Worm (Caenorhabditis elegans) whole organism, L2 larva: ENCODE results near the gene F12D9.2.
A peak's percentile ranks its signal among the peaks of the same experiment; 100 is the strongest.

Source experiments
- C34F6.9 ChIP-seq: fragments of 150-350 bp; optimal IDR thresholded peaks from 2 replicates; lab custom pipeline; 2014; ENCODE audit warnings: missing biosample characterization, missing genetic modification characterization
- F13H6.1 ChIP-seq: sonication (generic microtip); optimal IDR thresholded peaks from 2 replicates; lab custom pipeline; 2016; ENCODE audit warnings: missing genetic modification characterization, missing compliant biosample characterization
- R02D3.7 ChIP-seq: fragments of 150-350 bp; optimal IDR thresholded peaks from 2 replicates; lab custom pipeline; 2014; ENCODE audit warnings: missing biosample characterization, missing genetic modification characterization
- ZK546.5 ChIP-seq: sonication (generic microtip); optimal IDR thresholded peaks from 2 replicates; lab custom pipeline; 2017; ENCODE audit warnings: missing biosample characterization, missing genetic modification characterization
- alr-1 ChIP-seq: fragments of 150-350 bp; optimal IDR thresholded peaks from 2 replicates; lab custom pipeline; 2014; ENCODE audit warnings: missing biosample characterization, missing genetic modification characterization
- aly-2 ChIP-seq: fragments of 150-350 bp; optimal IDR thresholded peaks from 2 replicates; lab custom pipeline; 2014; ENCODE audit warnings: missing biosample characterization, missing genetic modification characterization
- ama-1 ChIP-seq: fragments of 150-350 bp; optimal IDR thresholded peaks from 2 replicates; lab custom pipeline; 2018; ENCODE audit warnings: inconsistent platforms
- ceh-16 ChIP-seq: fragments of 150-350 bp; optimal IDR thresholded peaks from 2 replicates; lab custom pipeline; 2014; ENCODE audit warnings: missing biosample characterization, missing genetic modification characterization
- ceh-82 ChIP-seq: fragments of 150-350 bp; optimal IDR thresholded peaks from 2 replicates; lab custom pipeline; 2014; ENCODE audit warnings: missing biosample characterization, missing genetic modification characterization
- crh-2 ChIP-seq: sonication (generic microtip); optimal IDR thresholded peaks from 2 replicates; lab custom pipeline; 2017; ENCODE audit warnings: missing biosample characterization, missing genetic modification characterization
- dmd-4 ChIP-seq: sonication (generic microtip); optimal IDR thresholded peaks from 2 replicates; lab custom pipeline; 2017; ENCODE audit warnings: missing biosample characterization, missing genetic modification characterization
- elt-1 ChIP-seq: fragments of 150-350 bp; optimal IDR thresholded peaks from 2 replicates; lab custom pipeline; 2014; ENCODE audit warnings: missing biosample characterization, missing genetic modification characterization
- elt-3 ChIP-seq: sonication (generic microtip); optimal IDR thresholded peaks from 2 replicates; lab custom pipeline; 2017; ENCODE audit warnings: missing biosample characterization, missing genetic modification characterization
- fos-1 ChIP-seq: fragments of 150-350 bp; optimal IDR thresholded peaks from 2 replicates; lab custom pipeline; 2014; ENCODE audit warnings: missing biosample characterization, missing genetic modification characterization
- gmeb-1 ChIP-seq: fragments of 150-350 bp; optimal IDR thresholded peaks from 2 replicates; lab custom pipeline; 2014; ENCODE audit warnings: missing biosample characterization, missing genetic modification characterization
- lin-11 ChIP-seq: fragments of 150-350 bp; sonication (generic microtip); optimal IDR thresholded peaks from 2 replicates; lab custom pipeline; 2014; ENCODE audit warnings: missing biosample characterization, missing genetic modification characterization, inconsistent platforms, mixed read lengths
- lin-13 ChIP-seq: fragments of 150-350 bp; optimal IDR thresholded peaks from 2 replicates; lab custom pipeline; 2014; ENCODE audit warnings: missing biosample characterization, missing genetic modification reagents, missing genetic modification characterization
- lin-39 ChIP-seq: fragments of 150-350 bp; optimal IDR thresholded peaks from 2 replicates; lab custom pipeline; 2014; ENCODE audit warnings: missing biosample characterization, missing genetic modification reagents, missing genetic modification characterization
- lsy-2 ChIP-seq, 2 experiments: fragments of 150-350 bp in 1 of 2; sonication (generic microtip) in 1 of 2; optimal IDR thresholded peaks; 2 replicates each; lab custom pipeline; 2014 to 2017; ENCODE audit warnings: missing biosample characterization in 2 of 2, missing genetic modification characterization in 2 of 2
- mab-5 ChIP-seq: fragments of 150-350 bp; optimal IDR thresholded peaks from 2 replicates; lab custom pipeline; 2014; ENCODE audit warnings: missing biosample characterization, missing genetic modification characterization
- mbf-1 ChIP-seq: sonication (generic microtip); optimal IDR thresholded peaks from 2 replicates; lab custom pipeline; 2017; ENCODE audit warnings: missing biosample characterization, missing genetic modification characterization
- mdl-1 ChIP-seq, 2 experiments: fragments of 150-350 bp in 1 of 2; sonication (generic microtip) in 1 of 2; optimal IDR thresholded peaks; 2 replicates each; lab custom pipeline; 2017; ENCODE audit warnings: missing biosample characterization in 2 of 2, missing genetic modification characterization in 2 of 2
- nhr-10 ChIP-seq: sonication (generic microtip); optimal IDR thresholded peaks from 2 replicates; lab custom pipeline; 2017; ENCODE audit warnings: missing biosample characterization, missing genetic modification characterization
- nhr-11 ChIP-seq: fragments of 150-350 bp; optimal IDR thresholded peaks from 2 replicates; lab custom pipeline; 2014; ENCODE audit warnings: missing biosample characterization, missing genetic modification characterization
- nhr-129 ChIP-seq: fragments of 150-350 bp; optimal IDR thresholded peaks from 2 replicates; lab custom pipeline; 2014; ENCODE audit warnings: missing biosample characterization, missing genetic modification characterization
- nhr-21 ChIP-seq: fragments of 150-350 bp; optimal IDR thresholded peaks from 2 replicates; lab custom pipeline; 2014; ENCODE audit warnings: missing biosample characterization, missing genetic modification characterization
- nhr-25 ChIP-seq: fragments of 150-350 bp; sonication (generic microtip); optimal IDR thresholded peaks from 3 replicates; lab custom pipeline; 2014; ENCODE audit warnings: missing biosample characterization, missing genetic modification characterization
- nhr-6 ChIP-seq: fragments of 150-350 bp; optimal IDR thresholded peaks from 2 replicates; lab custom pipeline; 2014; ENCODE audit warnings: missing biosample characterization, missing genetic modification characterization
- peb-1 ChIP-seq: fragments of 150-350 bp; optimal IDR thresholded peaks from 2 replicates; lab custom pipeline; 2014; ENCODE audit warnings: missing biosample characterization, missing genetic modification characterization
- sem-4 ChIP-seq: fragments of 150-350 bp; optimal IDR thresholded peaks from 2 replicates; lab custom pipeline; 2014; ENCODE audit warnings: missing biosample characterization, missing genetic modification reagents, missing genetic modification characterization
- skn-1 ChIP-seq: sonication (generic microtip); optimal IDR thresholded peaks from 2 replicates; lab custom pipeline; 2017; ENCODE audit warnings: missing biosample characterization, missing genetic modification characterization
- sma-3 ChIP-seq: sonication (generic microtip); optimal IDR thresholded peaks from 2 replicates; lab custom pipeline; 2016; ENCODE audit warnings: missing genetic modification reagents, missing genetic modification characterization, missing compliant biosample characterization
- sma-9 ChIP-seq, 2 experiments: fragments of 150-350 bp in 1 of 2; sonication (generic microtip) in 1 of 2; optimal IDR thresholded peaks; 2 replicates each; lab custom pipeline; 2014 to 2016; ENCODE audit warnings: missing genetic modification characterization in 2 of 2, mild to moderate bottlenecking in 1 of 2, missing biosample characterization in 1 of 2, missing compliant biosample characterization in 1 of 2, missing genetic modification reagents in 1 of 2, moderate library complexity in 1 of 2
- snpc-4 ChIP-seq: fragments of 150-350 bp; optimal IDR thresholded peaks from 2 replicates; lab custom pipeline; 2014; ENCODE audit warnings: missing biosample characterization, missing genetic modification characterization
- unc-39 ChIP-seq: fragments of 150-350 bp; optimal IDR thresholded peaks from 2 replicates; lab custom pipeline; 2014; ENCODE audit warnings: missing biosample characterization, missing genetic modification characterization
- unc-62 ChIP-seq: fragments of 150-350 bp; optimal IDR thresholded peaks from 2 replicates; lab custom pipeline; 2014; ENCODE audit warnings: missing biosample characterization, missing genetic modification reagents, missing genetic modification characterization
- zag-1 ChIP-seq: fragments of 150-350 bp; optimal IDR thresholded peaks from 2 replicates; lab custom pipeline; 2014; ENCODE audit warnings: missing biosample characterization, missing genetic modification characterization
- ztf-1 ChIP-seq: fragments of 200-800 bp; sonication (Bioruptor generic); conservative IDR thresholded peaks from 2 replicates; pipeline ENCODE4 v1.3.6; 2022; ENCODE audit warnings: missing genetic modification characterization, missing compliant biosample characterization
- ztf-11 ChIP-seq: sonication (generic microtip); optimal IDR thresholded peaks from 2 replicates; lab custom pipeline; 2017; ENCODE audit warnings: missing biosample characterization, missing genetic modification characterization
- ztf-4 ChIP-seq: fragments of 150-350 bp; optimal IDR thresholded peaks from 2 replicates; lab custom pipeline; 2014; ENCODE audit warnings: missing biosample characterization, missing genetic modification characterization

The F12D9.2 gene

DNA sequence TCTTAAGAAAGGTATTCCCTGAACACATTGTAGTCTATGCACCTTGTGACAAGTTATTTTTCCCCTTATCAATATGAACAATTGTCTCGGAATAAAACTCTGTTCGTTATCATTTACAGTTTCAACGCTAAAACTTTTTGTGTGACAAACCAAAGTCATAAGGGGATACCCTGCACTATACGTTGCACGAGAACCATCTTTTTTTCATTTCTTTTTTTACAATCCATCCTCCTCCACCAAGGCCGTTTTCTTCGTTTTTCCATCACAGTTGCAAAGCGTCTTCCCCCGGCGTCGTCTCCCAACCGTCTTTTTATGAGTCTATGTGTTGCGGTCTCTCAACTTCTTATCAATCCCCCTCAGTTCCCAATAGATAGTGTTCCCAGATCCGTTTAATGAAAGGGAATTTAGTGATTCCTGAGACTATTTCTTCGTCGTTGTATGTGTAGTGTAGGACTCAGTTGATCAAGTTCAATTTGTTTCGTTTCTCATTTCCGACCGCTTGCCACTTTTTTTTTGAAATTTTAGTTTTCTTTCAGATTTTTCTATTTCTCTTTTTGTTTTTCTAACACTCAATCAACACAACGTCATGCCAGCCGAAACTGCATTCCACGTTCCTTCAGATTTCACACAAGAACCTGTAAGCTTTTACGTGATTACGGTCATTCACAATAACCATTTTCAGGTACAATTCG lies 29.3 kb upstream of the F12D9.2 start (continued):
- TF ChIP-seq nhr-25 (tag; lab: Kevin White, UChicago) (peak; percentile 37), nhr-21 (peak; percentile 43), C34F6.9 (tag; lab: Kevin White, UChicago) (no peak), skn-1 (tag; lab: Kevin White, UChicago) (no peak), elt-1 (tag; lab: Kevin White, UChicago) (no peak), zag-1 (tag; lab: Kevin White, UChicago) (no peak), ama-1 (lab: Kevin White, UChicago) (no peak), ztf-11 (tag; lab: Kevin White, UChicago) (no peak), nhr-10 (tag; lab: Kevin White, UChicago) (no peak), elt-3 (no peak), ztf-1 (GFP tag; lab: Robert Waterston, UW) (no peak), dmd-4 (no peak), nhr-11 (tag; lab: Kevin White, UChicago) (no peak), ztf-4 (tag; lab: Kevin White, UChicago) (no peak), peb-1 (tag; lab: Kevin White, UChicago) (no peak), alr-1 (tag; lab: Kevin White, UChicago) (no peak), mdl-1 (tag; optimal IDR thresholded peaks at IDR 0.05; lab: Kevin White, UChicago) (peak in 1 of 2 experiments; percentile 4), mbf-1 (tag; lab: Kevin White, UChicago) (no peak), ceh-16 (no peak), ZK546.5 (no peak), mab-5 (no peak), lin-39 (tag; lab: Kevin White, UChicago) (no peak), F13H6.1 (tag; lab: Kevin White, UChicago) (no peak), nhr-129 (tag; lab: Kevin White, UChicago) (peak; percentile 53), R02D3.7 (no peak), lin-13 (no peak), sem-4 (tag; lab: Kevin White, UChicago) (no peak)

DNA sequence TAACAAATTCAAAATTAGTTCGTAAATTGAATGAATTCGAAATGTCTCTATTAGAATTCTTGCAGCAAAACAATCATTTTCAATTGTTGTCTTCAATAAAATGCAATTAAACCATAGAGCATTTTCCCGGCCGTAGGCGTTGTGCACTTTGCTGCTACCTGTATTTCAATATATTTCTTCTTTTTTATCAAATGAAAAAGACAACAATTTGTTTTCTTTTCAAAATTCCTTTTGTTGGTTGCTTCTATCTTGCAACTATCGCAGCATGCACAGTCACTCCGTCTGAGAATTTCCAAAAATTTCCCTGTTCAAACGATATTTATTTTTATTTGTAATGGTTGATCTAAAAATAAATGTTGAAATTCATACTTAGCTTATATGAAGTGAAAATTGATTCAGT lies 28.3 kb upstream of the F12D9.2 start:
- no peak for TF ChIP-seq ceh-82
- TF ChIP-seq unc-62 = no peak
- no peak for TF ChIP-seq nhr-6
- TF ChIP-seq lin-11 (tag; lab: Kevin White, UChicago) = no peak
- TF ChIP-seq ztf-4 (tag; lab: Kevin White, UChicago) = no peak
- TF ChIP-seq mab-5 = no peak
- no peak for TF ChIP-seq ceh-16

DNA sequence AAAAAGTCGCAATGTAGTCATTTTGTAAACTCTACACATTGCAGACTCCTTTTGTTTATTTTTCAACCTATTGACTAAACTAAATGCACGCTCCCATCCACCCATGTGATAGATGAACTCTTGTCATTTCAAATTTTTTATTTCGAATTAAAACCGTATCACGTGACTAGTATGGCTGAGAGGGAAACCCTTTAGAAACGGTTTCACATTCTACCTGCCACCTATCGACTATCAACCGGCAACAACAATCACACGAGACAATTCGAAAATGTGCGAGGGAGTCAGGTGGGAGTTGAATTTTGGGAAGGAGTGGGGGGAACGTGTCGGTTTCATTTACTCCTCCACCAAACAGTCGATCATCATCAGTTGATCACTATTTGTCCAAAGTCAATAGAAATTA lies 27.6 kb upstream of the F12D9.2 start:
- TF ChIP-seq F13H6.1 (tag; lab: Kevin White, UChicago) = peak; percentile 6
- no peak for TF ChIP-seq nhr-25 (tag; lab: Kevin White, UChicago)
- TF ChIP-seq snpc-4 (tag; lab: Kevin White, UChicago) = no peak
- TF ChIP-seq crh-2 (tag; lab: Kevin White, UChicago) = peak; percentile 78
- peak; percentile 67 for TF ChIP-seq nhr-129 (tag; lab: Kevin White, UChicago)
- peak; percentile 27 for TF ChIP-seq fos-1 (tag; lab: Kevin White, UChicago)
- no peak for TF ChIP-seq unc-39 (tag; lab: Kevin White, UChicago)
- peak; percentile 75 for TF ChIP-seq sma-3 (GFP tag; lab: Kevin White, UChicago)
- no peak for TF ChIP-seq lsy-2 (tag; optimal IDR thresholded peaks at IDR 0.05; lab: Kevin White, UChicago)
- no peak for TF ChIP-seq ama-1 (lab: Kevin White, UChicago)
- TF ChIP-seq gmeb-1 (tag; lab: Kevin White, UChicago) = peak; percentile 54
- no peak for TF ChIP-seq aly-2 (tag; lab: Kevin White, UChicago)
- TF ChIP-seq sma-9 (GFP tag; optimal IDR thresholded peaks at IDR 0.05; lab: Kevin White, UChicago) = peak; percentile 93
- TF ChIP-seq sma-9 (tag; optimal IDR thresholded peaks at IDR 0.05; lab: Kevin White, UChicago) = no peak
- no peak for TF ChIP-seq mab-5
- peak in 1 of 2 experiments; percentile 21 for TF ChIP-seq mdl-1 (tag; optimal IDR thresholded peaks at IDR 0.05; lab: Kevin White, UChicago)
- TF ChIP-seq lin-13 = no peak
- no peak for TF ChIP-seq R02D3.7
- peak; percentile 17 for TF ChIP-seq C34F6.9 (tag; lab: Kevin White, UChicago)
